Fruit fly (Drosophila melanogaster): ENCODE measurements around the gene CG11360.

Gene CG11360

DNA sequence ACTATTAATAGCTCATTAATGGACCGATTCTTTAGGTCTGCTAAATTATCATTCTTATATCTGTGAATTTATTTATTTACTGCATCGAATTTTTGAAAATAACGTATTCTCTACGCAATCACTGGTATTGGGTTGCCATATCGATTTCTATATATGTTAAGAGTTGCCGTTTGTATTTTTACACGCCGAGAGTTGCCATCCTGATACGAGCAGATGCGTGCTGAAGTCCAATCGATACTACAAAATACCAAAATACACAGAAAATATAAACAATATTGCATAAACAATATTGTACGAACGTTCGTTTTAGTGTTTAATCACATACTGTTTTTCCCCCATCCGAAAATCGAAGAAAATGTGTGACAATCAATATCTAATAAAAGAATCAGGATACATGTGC, 26.5 kb downstream of the CG11360 start, which contains the start of gene ey (continued):
- TF ChIP-seq phol (tag; optimal IDR thresholded peaks at IDR 0.05) (peak; percentile 15), CG31224 (GFP tag; IDR thresholded peaks at IDR 0.05) (no peak), row (GFP tag; IDR thresholded peaks at IDR 0.05) (peak; percentile 45; the same call in 2 of the 3 replicates), jumu (GFP tag; optimal IDR thresholded peaks at IDR 0.05) (no peak), HmgZ (tag; optimal IDR thresholded peaks at IDR 0.05) (peak; percentile 83), CTCF (GFP tag; optimal IDR thresholded peaks at IDR 0.05) (peak; percentile 67), dpn (GFP tag; optimal IDR thresholded peaks at IDR 0.05) (peak; percentile 19 to 35), Hr78 (GFP tag; optimal IDR thresholded peaks at IDR 0.05) (no peak), bbx (GFP tag; IDR thresholded peaks at IDR 0.05; ENCODE audit: partially characterized antibody) (peak; percentile 32; the same call in 1 of the 2 replicates), ems (GFP tag; optimal IDR thresholded peaks at IDR 0.05) (no peak), tap (tag; optimal IDR thresholded peaks at IDR 0.05) (no peak), CG3163 (GFP tag; optimal IDR thresholded peaks at IDR 0.05) (peak; percentile 17), gro (GFP tag; optimal IDR thresholded peaks at IDR 0.05) (peak; percentile 29), CG15514 (GFP tag; optimal IDR thresholded peaks at IDR 0.05) (peak; percentile 72), CG12942 (GFP tag; optimal IDR thresholded peaks at IDR 0.05) (no peak), CG11723 (GFP tag; optimal IDR thresholded peaks at IDR 0.05) (no peak), CG31365 (tag; optimal IDR thresholded peaks at IDR 0.05) (no peak), CG30403 (GFP tag; optimal IDR thresholded peaks at IDR 0.05) (peak; percentile 9), stwl (tag; optimal IDR thresholded peaks at IDR 0.05) (peak; percentile 84), Nf-YB (GFP tag; optimal IDR thresholded peaks at IDR 0.05) (peak; percentile 14), onecut (GFP tag; IDR thresholded peaks at IDR 0.05) (peak; percentile 88), CG14965 (GFP tag; optimal IDR thresholded peaks at IDR 0.05; ENCODE audit: borderline replicate concordance) (no peak), CG1647 (GFP tag; optimal IDR thresholded peaks at IDR 0.05) (no peak), twi (tag; optimal IDR thresholded peaks at IDR 0.05) (peak; percentile 30), lilli (GFP tag; optimal IDR thresholded peaks at IDR 0.05) (peak; percentile 4), B-H2 (GFP tag; optimal IDR thresholded peaks at IDR 0.05) (peak; percentile 15), Myb (GFP tag; optimal IDR thresholded peaks at IDR 0.05) (peak; percentile 99), HmgD (GFP tag; optimal IDR thresholded peaks at IDR 0.05) (no peak), BEAF-32 (GFP tag; optimal IDR thresholded peaks at IDR 0.05) (peak; percentile 53), ssp (GFP tag; IDR thresholded peaks at IDR 0.05) (peak; percentile 21; the same call in 1 of the 2 replicates), gfzf (GFP tag; optimal IDR thresholded peaks at IDR 0.05) (peak; percentile 55), sqz (GFP tag; optimal IDR thresholded peaks at IDR 0.05) (no peak), Bgb (GFP tag; IDR thresholded peaks at IDR 0.05; ENCODE audit: partially characterized antibody) (peak; percentile 27; the same call in 1 of the 2 replicates), CG6854 (GFP tag; optimal IDR thresholded peaks at IDR 0.05) (no peak), gcm2 (GFP tag; optimal IDR thresholded peaks at IDR 0.05) (no peak), p53 (GFP tag; optimal IDR thresholded peaks at IDR 0.05) (no peak), Lhr (GFP tag; optimal IDR thresholded peaks at IDR 0.05) (peak; percentile 99), sug (tag; optimal IDR thresholded peaks at IDR 0.05) (no peak), CG3995 (GFP tag; optimal IDR thresholded peaks at IDR 0.05) (peak; percentile 76), Med (GFP tag) (peak; percentile 69), chinmo (GFP tag; IDR thresholded peaks at IDR 0.05; ENCODE audit: partially characterized antibody) (0 out of 4 replicates have a peak, but pooled peaks have one; percentile 37), CG8290 (GFP tag; optimal IDR thresholded peaks at IDR 0.05) (peak; percentile 40), CG8290 (tag; optimal IDR thresholded peaks at IDR 0.05) (peak in 1 of 2 experiments; percentile 81), CG12391 (tag; optimal IDR thresholded peaks at IDR 0.05) (peak; percentile 36), CG6791 (GFP tag; IDR thresholded peaks at IDR 0.05; ENCODE audit: partially characterized antibody) (0 out of 3 replicates have a peak, but pooled peaks have one; percentile 12), CG2889 (GFP tag; IDR thresholded peaks at IDR 0.05) (no peak), CG13894 (tag; optimal IDR thresholded peaks at IDR 0.05) (peak; percentile 48), CoRest (tag; optimal IDR thresholded peaks at IDR 0.05) (peak; percentile 48), nmo (GFP tag; optimal IDR thresholded peaks at IDR 0.05) (peak; percentile 8), Sry-δ (GFP tag; optimal IDR thresholded peaks at IDR 0.05) (peak; percentile 38), MBD-R2 (GFP tag; IDR thresholded peaks at IDR 0.05) (peak; percentile 36; the same call in 1 of the 2 replicates)
